Fruit fly (Drosophila melanogaster): ENCODE measurements around the gene CG14456.
"Not testable (repeated sequence)": the region's sequence is repeated elsewhere in the genome, so short reads cannot be mapped to it uniquely, and the experiment has no call there.

The CG14456 gene

DNA sequence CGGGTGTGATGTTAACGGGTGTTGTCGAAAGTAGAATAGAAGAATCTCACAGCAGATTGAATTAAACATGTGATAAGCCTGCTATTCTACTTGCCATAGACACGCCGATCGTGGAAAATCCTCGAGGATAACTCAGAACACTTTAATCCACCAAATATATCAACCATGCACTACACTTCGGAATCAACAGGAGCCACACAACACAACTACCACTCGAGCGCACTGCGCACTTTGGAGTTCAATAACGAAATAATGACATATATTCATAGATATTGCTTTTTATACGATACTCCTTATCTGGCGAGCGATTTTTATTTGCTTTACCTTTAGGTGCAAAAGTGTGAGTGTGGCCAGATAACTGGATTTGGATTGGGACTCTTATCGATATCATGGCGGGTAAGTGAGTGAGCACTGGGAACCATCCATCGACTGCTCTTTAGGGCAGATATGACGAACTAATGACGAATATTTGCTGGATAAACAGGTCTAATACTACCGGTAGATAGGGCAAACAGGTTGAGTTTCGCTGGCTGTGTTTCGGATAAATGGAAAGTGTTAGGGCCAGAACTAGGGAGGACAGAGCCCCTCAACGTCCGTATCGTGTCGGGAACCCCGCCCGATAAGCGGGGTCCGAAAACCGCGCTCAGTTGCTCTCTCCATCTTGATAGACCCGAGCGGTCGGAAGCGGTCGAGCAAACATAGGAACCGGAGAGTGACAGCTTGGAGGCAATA lies 17.6 kb upstream of the CG14456 start, which contains the start of gene Jhbp6:
Jhbp6 (plus strand) TSS at position 682 of the 732 bp plus-strand sequence.
- TF ChIP-seq psq (optimal IDR thresholded peaks at IDR 0.05) (no peak), CG8478 (optimal IDR thresholded peaks at IDR 0.05) (no peak), pan (optimal IDR thresholded peaks at IDR 0.05) (no peak), Dll (optimal IDR thresholded peaks at IDR 0.05) (no peak), EcR (GFP tag; optimal IDR thresholded peaks at IDR 0.05) (no peak), usp (GFP tag; optimal IDR thresholded peaks at IDR 0.05) (no peak)

DNA sequence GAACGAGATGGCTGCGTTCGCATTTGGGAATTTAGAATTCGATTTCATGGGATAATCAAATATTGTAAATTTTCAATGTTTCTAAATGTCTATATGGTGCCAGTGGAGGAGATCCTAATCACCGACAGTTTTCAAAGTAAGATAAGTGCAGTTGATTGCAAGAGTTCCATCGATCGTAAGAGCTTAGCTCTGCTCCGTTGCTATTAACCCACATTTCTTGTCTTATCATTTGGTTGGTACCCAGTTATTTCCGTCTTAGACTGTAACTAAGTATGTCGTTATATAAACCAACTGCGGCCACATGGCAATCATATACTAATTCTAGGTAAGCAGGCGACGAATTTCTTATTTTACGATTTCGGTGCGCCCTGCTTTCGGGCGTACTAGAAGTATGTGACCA lies 16.8 kb upstream of the CG14456 start:
- TF ChIP-seq pan (optimal IDR thresholded peaks at IDR 0.05) (no peak), EcR (GFP tag; optimal IDR thresholded peaks at IDR 0.05) (no peak), CG8478 (optimal IDR thresholded peaks at IDR 0.05) (no peak), Dll (optimal IDR thresholded peaks at IDR 0.05) (no peak), psq (optimal IDR thresholded peaks at IDR 0.05) (no peak), usp (GFP tag; optimal IDR thresholded peaks at IDR 0.05) (no peak)

DNA sequence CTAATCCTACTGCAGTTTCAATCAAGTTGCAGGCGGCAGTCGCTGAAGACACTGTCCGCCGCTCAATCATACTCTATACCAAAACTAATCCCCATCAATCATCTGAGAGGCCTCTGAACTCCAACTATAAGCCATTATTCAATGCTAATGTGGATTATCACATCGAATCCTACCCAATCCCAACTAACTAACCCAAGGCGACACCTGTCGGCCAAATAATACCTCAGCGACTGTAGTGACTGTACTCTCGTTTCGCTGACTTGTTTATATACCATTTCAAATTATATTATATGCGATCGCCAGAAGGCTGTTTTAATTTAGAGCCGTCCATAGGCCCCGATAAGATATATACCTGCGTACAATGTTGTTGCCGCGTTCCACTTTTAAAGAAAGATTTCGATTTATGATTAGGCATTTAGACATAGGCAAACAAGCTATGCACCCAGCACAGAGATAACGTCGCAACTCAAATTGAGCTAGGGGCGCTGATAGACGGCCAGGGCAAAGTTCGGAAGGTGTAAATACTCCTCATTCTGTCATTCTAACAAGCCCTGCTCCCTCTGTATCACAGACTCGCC lies 15.2 kb upstream of the CG14456 start:
- TF ChIP-seq CG8478 (optimal IDR thresholded peaks at IDR 0.05) (no peak), Dll (optimal IDR thresholded peaks at IDR 0.05) (no peak), usp (GFP tag; optimal IDR thresholded peaks at IDR 0.05) (no peak), pan (optimal IDR thresholded peaks at IDR 0.05) (no peak), psq (optimal IDR thresholded peaks at IDR 0.05) (no peak), EcR (GFP tag; optimal IDR thresholded peaks at IDR 0.05) (no peak)

DNA sequence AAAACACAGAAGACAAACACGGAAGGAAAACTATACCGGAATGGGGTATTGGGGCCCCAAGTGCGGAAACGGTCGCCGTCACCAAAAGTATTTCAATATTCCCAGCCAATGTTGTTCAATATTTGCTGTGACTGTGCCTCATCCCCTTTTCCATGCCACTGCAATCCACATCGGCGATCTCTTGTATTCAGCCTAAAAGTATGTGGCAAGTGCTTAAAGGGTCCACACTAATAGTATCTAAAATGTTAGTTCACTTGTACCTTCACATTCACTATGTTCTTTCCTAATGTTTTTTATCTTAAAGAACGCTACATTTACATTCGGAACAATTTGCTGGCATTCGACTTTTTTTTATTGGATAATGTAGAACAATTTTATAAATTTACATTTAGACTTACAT lies 6.1 kb upstream of the CG14456 start:
- TF ChIP-seq psq (optimal IDR thresholded peaks at IDR 0.05): no peak
- no peak for TF ChIP-seq EcR (GFP tag; optimal IDR thresholded peaks at IDR 0.05)
- TF ChIP-seq Dll (optimal IDR thresholded peaks at IDR 0.05): no peak
- TF ChIP-seq pan (optimal IDR thresholded peaks at IDR 0.05): no peak
- no peak for TF ChIP-seq CG8478 (optimal IDR thresholded peaks at IDR 0.05)

DNA sequence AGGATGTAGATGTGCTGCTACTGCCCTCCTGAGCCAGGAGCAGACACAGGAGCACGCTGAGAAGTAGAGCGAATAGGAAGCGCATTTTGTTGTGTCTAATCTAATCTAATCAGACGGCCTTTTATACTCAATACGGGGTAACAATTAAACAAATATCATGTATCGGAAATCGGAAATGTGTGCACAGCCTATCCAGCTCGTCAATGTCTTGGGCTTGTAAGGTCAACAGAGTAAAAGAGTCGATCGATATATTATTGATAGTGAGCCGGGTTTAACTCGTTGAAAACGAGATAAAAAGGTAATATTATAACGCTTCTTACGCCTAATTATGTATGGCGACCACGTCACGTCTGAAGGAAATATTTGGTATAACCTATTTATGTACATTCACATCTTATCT lies 5.4 kb downstream of the CG14456 start, which contains the start of gene CG14454:
CG14454 (minus strand) TSS at position 101 of the 400 bp plus-strand sequence.
- TF ChIP-seq psq (optimal IDR thresholded peaks at IDR 0.05); usp (GFP tag; optimal IDR thresholded peaks at IDR 0.05); EcR (GFP tag; optimal IDR thresholded peaks at IDR 0.05): not testable (repeated sequence)

DNA sequence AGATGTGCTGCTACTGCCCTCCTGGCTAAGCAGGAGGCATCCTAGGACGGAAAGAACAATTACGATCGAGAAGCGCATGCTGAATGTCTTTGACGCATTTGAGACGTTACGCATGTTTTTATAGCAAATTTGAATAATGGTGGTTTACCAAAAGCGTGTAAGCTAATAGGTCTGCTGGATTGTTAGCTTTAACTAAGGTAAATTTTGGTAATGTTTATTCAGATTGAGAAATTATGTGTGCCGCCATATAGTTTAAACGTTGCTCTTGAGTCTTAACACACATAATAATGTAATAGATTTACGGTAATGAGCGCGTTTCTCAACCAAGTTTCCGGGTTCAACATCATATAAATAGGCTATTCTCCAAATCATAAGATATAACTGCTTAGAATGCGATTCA lies 6.7 kb downstream of the CG14456 start, which contains the start of the genes CG12546 and CG14453:
CG12546 (minus strand) TSS at position 101 of the 400 bp plus-strand sequence.
CG14453 (plus strand) TSS at position 372 of the 400 bp plus-strand sequence.
- no peak for TF ChIP-seq psq (optimal IDR thresholded peaks at IDR 0.05)
- TF ChIP-seq EcR (GFP tag; optimal IDR thresholded peaks at IDR 0.05): no peak
- no peak for TF ChIP-seq CG8478 (optimal IDR thresholded peaks at IDR 0.05)
- TF ChIP-seq pan (optimal IDR thresholded peaks at IDR 0.05): no peak
- TF ChIP-seq usp (GFP tag; optimal IDR thresholded peaks at IDR 0.05): no peak
- TF ChIP-seq Dll (optimal IDR thresholded peaks at IDR 0.05): no peak

DNA sequence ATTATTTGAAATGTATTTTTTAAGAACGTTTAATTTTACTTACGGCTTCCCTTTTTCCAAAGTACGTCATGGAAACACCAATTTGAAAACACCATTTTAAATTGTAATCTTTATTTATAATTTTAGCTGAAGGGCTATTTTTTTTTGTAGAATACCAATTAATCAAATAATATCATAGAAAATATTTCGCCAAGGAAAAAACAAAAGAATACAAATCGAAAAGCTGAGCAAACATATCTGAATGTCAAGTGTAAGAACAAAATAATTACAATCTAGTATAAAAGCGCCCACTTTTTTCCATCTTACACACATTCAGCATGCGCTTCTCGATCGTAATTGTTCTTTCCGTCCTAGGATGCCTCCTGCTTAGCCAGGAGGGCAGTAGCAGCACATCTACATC lies 8.6 kb downstream of the CG14456 start, which contains the start of gene CG14452:
CG14452 (plus strand) TSS at position 301 of the 400 bp plus-strand sequence.
- TF ChIP-seq psq (optimal IDR thresholded peaks at IDR 0.05) (no peak), CG8478 (optimal IDR thresholded peaks at IDR 0.05) (no peak), pan (optimal IDR thresholded peaks at IDR 0.05) (no peak), Dll (optimal IDR thresholded peaks at IDR 0.05) (no peak), EcR (GFP tag; optimal IDR thresholded peaks at IDR 0.05) (no peak), usp (GFP tag; optimal IDR thresholded peaks at IDR 0.05) (no peak)

DNA sequence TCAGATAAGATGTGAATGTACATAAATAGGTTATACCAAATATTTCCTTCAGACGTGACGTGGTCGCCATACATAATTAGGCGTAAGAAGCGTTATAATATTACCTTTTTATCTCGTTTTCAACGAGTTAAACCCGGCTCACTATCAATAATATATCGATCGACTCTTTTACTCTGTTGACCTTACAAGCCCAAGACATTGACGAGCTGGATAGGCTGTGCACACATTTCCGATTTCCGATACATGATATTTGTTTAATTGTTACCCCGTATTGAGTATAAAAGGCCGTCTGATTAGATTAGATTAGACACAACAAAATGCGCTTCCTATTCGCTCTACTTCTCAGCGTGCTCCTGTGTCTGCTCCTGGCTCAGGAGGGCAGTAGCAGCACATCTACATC lies 9.9 kb downstream of the CG14456 start, which contains the start of gene CG32453:
CG32453 (plus strand) TSS at position 301 of the 400 bp plus-strand sequence.
- TF ChIP-seq pan (optimal IDR thresholded peaks at IDR 0.05); EcR (GFP tag; optimal IDR thresholded peaks at IDR 0.05); Dll (optimal IDR thresholded peaks at IDR 0.05): not testable (repeated sequence)

DNA sequence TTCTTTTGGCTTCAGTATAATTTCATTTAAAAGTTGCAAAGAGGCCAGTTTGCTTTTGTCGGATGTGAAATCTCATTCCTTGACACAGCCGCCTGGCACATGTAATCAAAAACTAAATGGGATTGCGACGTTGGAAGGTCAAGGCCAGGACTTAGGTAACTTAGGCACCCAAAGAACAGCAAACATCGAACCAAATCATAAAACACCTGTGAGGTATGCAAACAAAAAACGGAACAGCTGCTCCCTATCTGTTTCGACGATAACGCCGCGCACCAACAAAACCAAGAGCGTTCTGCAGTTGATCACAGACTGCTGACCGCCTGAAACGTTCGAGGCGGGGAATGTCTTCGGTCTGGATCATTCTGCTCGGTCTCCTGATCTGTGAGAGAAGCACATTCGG lies 12.1 kb downstream of the CG14456 start, which contains the start of gene CG45116:
CG45116 (plus strand) TSS at position 301 of the 400 bp plus-strand sequence.
- TF ChIP-seq EcR (GFP tag; optimal IDR thresholded peaks at IDR 0.05) (no peak), CG8478 (optimal IDR thresholded peaks at IDR 0.05) (no peak), Dll (optimal IDR thresholded peaks at IDR 0.05) (no peak), psq (optimal IDR thresholded peaks at IDR 0.05) (no peak), usp (GFP tag; optimal IDR thresholded peaks at IDR 0.05) (no peak), pan (optimal IDR thresholded peaks at IDR 0.05) (no peak)

DNA sequence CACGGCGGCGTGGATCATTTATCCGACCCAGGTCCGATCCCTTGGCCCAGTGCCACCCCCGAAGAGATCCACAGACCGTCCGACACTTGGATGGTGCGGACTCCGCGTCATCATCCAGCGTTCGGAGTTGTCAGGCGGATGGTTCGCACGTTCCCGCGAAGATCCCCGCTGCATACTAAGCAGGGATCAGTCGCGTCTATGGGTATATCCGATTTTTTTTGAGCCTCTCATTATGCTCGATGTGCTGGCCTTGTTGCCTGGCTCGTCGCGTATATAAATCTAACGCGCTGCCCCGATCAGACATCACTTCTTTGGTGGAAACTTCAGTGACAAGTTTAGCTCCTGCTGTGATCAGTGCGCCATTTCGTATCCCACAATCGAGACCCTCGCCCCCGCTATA lies 24.8 kb downstream of the CG14456 start, which contains the start of gene CG11370:
CG11370 (plus strand) TSS at position 301 of the 400 bp plus-strand sequence.
- TF ChIP-seq psq (optimal IDR thresholded peaks at IDR 0.05): no peak
- TF ChIP-seq CG8478 (optimal IDR thresholded peaks at IDR 0.05): no peak
- no peak for TF ChIP-seq Dll (optimal IDR thresholded peaks at IDR 0.05)
- TF ChIP-seq pan (optimal IDR thresholded peaks at IDR 0.05): no peak
- TF ChIP-seq usp (GFP tag; optimal IDR thresholded peaks at IDR 0.05): no peak
- TF ChIP-seq EcR (GFP tag; optimal IDR thresholded peaks at IDR 0.05): no peak

DNA sequence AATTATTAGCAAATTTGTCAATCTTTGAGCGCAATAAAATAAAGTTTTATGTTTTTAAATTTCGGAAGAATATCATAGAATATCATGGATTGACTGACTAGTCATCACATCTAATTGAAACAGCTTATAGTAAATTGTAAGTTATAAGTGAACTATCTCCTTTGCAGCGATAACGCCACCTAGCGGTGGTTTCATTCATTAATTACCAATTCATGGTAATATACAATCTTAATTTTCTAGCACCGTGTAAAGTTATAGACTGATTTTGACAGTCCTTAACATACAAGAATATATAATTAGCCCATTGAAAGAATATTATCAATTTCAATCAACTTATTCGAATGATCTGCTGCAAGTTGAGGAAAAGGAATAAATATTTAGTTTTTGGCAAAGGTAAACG lies 26.6 kb downstream of the CG14456 start:
- TF ChIP-seq Dll (optimal IDR thresholded peaks at IDR 0.05) (no peak), usp (GFP tag; optimal IDR thresholded peaks at IDR 0.05) (no peak), CG8478 (optimal IDR thresholded peaks at IDR 0.05) (no peak), EcR (GFP tag; optimal IDR thresholded peaks at IDR 0.05) (no peak), pan (optimal IDR thresholded peaks at IDR 0.05) (no peak), psq (optimal IDR thresholded peaks at IDR 0.05) (no peak)

Measured in whole organism.